Fruit fly (Drosophila melanogaster) whole organism, embryonic: Measurements from ENCODE around the gene CG13309.
A peak's percentile ranks its signal among the peaks of the same experiment; 100 is the strongest.

Experiments
- Adf1 ChIP-seq: fragments of 200-800 bp; sonication (Bioruptor generic); IDR thresholded peaks from 2 replicates; pipeline ENCODE4 v1.3.6; 2022; ENCODE audit warnings: missing biosample characterization, missing genetic modification characterization
- Aef1 ChIP-seq: fragments of 200-800 bp; sonication (Bioruptor generic); IDR thresholded peaks from 3 replicates; pipeline ENCODE4 v1.3.6; 2022; ENCODE audit warnings: missing biosample characterization, missing genetic modification characterization
- BEAF-32 ChIP-seq: fragments of 200-800 bp; sonication (Bioruptor generic); optimal IDR thresholded peaks from 3 replicates; lab custom pipeline; 2017; ENCODE audit warnings: missing biosample characterization, missing genetic modification characterization, mild to moderate bottlenecking, moderate library complexity, missing genetic modification reagents
- CG11398 ChIP-seq: fragments of 200-800 bp; sonication (Bioruptor generic); optimal IDR thresholded peaks from 2 replicates; lab custom pipeline; 2016; ENCODE audit warnings: missing biosample characterization, missing genetic modification characterization
- CG11560 ChIP-seq: fragments of 200-800 bp; sonication (Bioruptor generic); IDR thresholded peaks from 3 replicates; pipeline ENCODE4 v1.3.6; 2022; ENCODE audit warnings: missing biosample characterization, missing genetic modification characterization
- CG11723 ChIP-seq: fragments of 200-800 bp; sonication (Bioruptor generic); optimal IDR thresholded peaks from 2 replicates; lab custom pipeline; 2017; ENCODE audit warnings: missing biosample characterization, mild to moderate bottlenecking, missing genetic modification characterization
- CG15514 ChIP-seq: fragments of 200-800 bp; sonication (Bioruptor generic); optimal IDR thresholded peaks from 3 replicates; lab custom pipeline; 2017; ENCODE audit warnings: missing biosample characterization, missing genetic modification characterization, mild to moderate bottlenecking, moderate library complexity, missing genetic modification reagents
- CG1647 ChIP-seq: fragments of 200-800 bp; sonication (Bioruptor generic); optimal IDR thresholded peaks from 3 replicates; lab custom pipeline; 2016; ENCODE audit warnings: missing biosample characterization, missing genetic modification characterization
- CG18599 ChIP-seq: fragments of 200-800 bp; sonication (Bioruptor generic); optimal IDR thresholded peaks from 3 replicates; lab custom pipeline; 2017; ENCODE audit warnings: missing biosample characterization, missing genetic modification characterization, mild to moderate bottlenecking, moderate library complexity, missing genetic modification reagents
- CG2202 ChIP-seq: fragments of 200-800 bp; sonication (Bioruptor generic); optimal IDR thresholded peaks from 2 replicates; lab custom pipeline; 2018; ENCODE audit warnings: missing biosample characterization, mild to moderate bottlenecking, missing genetic modification characterization
- CG42726 ChIP-seq: fragments of 200-800 bp; sonication (Bioruptor generic); IDR thresholded peaks from 2 replicates; pipeline ENCODE4 v1.3.6; 2022; ENCODE audit warnings: missing biosample characterization, missing genetic modification characterization; ENCODE audit not compliant: partially characterized antibody
- CG4282 ChIP-seq: fragments of 200-800 bp; sonication (Bioruptor generic); optimal IDR thresholded peaks from 2 replicates; lab custom pipeline; 2016; ENCODE audit warnings: missing biosample characterization, missing genetic modification characterization
- CG43689 ChIP-seq: fragments of 200-800 bp; sonication (Bioruptor generic); IDR thresholded peaks from 2 replicates; pipeline ENCODE4 v1.3.6; 2022; ENCODE audit warnings: missing biosample characterization, missing genetic modification characterization
- CG4424 ChIP-seq: fragments of 200-800 bp; sonication (Bioruptor generic); optimal IDR thresholded peaks from 3 replicates; lab custom pipeline; 2016; ENCODE audit warnings: missing biosample characterization, missing genetic modification characterization
- CG6272 ChIP-seq: fragments of 200-800 bp; sonication (Bioruptor generic); IDR thresholded peaks from 2 replicates; pipeline ENCODE4 v1.3.6; 2022; ENCODE audit warnings: missing biosample characterization, missing genetic modification characterization
- CG7928 ChIP-seq: fragments of 200-800 bp; sonication (Bioruptor generic); optimal IDR thresholded peaks from 2 replicates; lab custom pipeline; 2017; ENCODE audit warnings: missing biosample characterization, mild to moderate bottlenecking, missing genetic modification characterization
- CG7987 ChIP-seq: fragments of 200-800 bp; sonication (Bioruptor generic); optimal IDR thresholded peaks from 2 replicates; lab custom pipeline; 2018; ENCODE audit warnings: missing biosample characterization, mild to moderate bottlenecking, missing genetic modification characterization, moderate library complexity
- D19A ChIP-seq: fragments of 200-800 bp; optimal IDR thresholded peaks from 3 replicates; lab custom pipeline; 2019; ENCODE audit warnings: missing biosample characterization, mild to moderate bottlenecking, missing genetic modification characterization, moderate library complexity
- Dbx ChIP-seq: fragments of 200-800 bp; sonication (Bioruptor generic); IDR thresholded peaks from 3 replicates; pipeline ENCODE4 v1.3.6; 2022; ENCODE audit warnings: missing biosample characterization, missing genetic modification characterization
- E2f1 ChIP-seq: fragments of 200-800 bp; sonication (Bioruptor generic); IDR thresholded peaks from 2 replicates; pipeline ENCODE4 v1.3.6; 2022; ENCODE audit warnings: missing biosample characterization, missing genetic modification characterization
- Elba2 ChIP-seq: fragments of 200-800 bp; sonication (Bioruptor generic); optimal IDR thresholded peaks from 3 replicates; lab custom pipeline; 2016; ENCODE audit warnings: missing biosample characterization, missing genetic modification characterization
- HLH4C ChIP-seq: fragments of 200-800 bp; sonication (Bioruptor generic); IDR thresholded peaks from 3 replicates; pipeline ENCODE4 v1.3.6; 2022; ENCODE audit warnings: missing biosample characterization, missing genetic modification characterization; ENCODE audit not compliant: partially characterized antibody
- Hr78 ChIP-seq, 2 experiments: fragments of 200-800 bp in 1 of 2; fragments of >200 bp in 1 of 2; sonication (Bioruptor generic) in 1 of 2; optimal IDR thresholded peaks; 2 replicates each; lab custom pipeline; 2017 to 2019; ENCODE audit warnings: missing biosample characterization in 2 of 2, missing genetic modification characterization in 2 of 2, mild to moderate bottlenecking in 1 of 2, moderate library complexity in 1 of 2
- Hsf ChIP-seq: fragments of 200-800 bp; sonication (Bioruptor generic); optimal IDR thresholded peaks from 3 replicates; lab custom pipeline; 2016; ENCODE audit warnings: missing biosample characterization, missing genetic modification characterization
- Jarid2 ChIP-seq: fragments of 200-800 bp; sonication (Bioruptor generic); optimal IDR thresholded peaks from 3 replicates; lab custom pipeline; 2017; ENCODE audit warnings: mild to moderate bottlenecking, missing biosample characterization, missing genetic modification reagents, missing genetic modification characterization
- Kr ChIP-seq: fragments of 200-800 bp; sonication (Bioruptor generic); optimal IDR thresholded peaks from 2 replicates; lab custom pipeline; 2017; ENCODE audit warnings: missing biosample characterization, mild to moderate bottlenecking, missing genetic modification characterization
- NK7.1 ChIP-seq: fragments of 200-800 bp; sonication (Bioruptor generic); optimal IDR thresholded peaks from 3 replicates; lab custom pipeline; 2016; ENCODE audit warnings: missing biosample characterization, missing genetic modification characterization
- NfI ChIP-seq: fragments of 200-800 bp; sonication (Bioruptor generic); optimal IDR thresholded peaks from 3 replicates; lab custom pipeline; 2018; ENCODE audit warnings: missing biosample characterization, mild to moderate bottlenecking, missing genetic modification characterization, moderate library complexity
- Ptx1 ChIP-seq: fragments of 200-800 bp; sonication (Bioruptor generic); IDR thresholded peaks from 2 replicates; pipeline ENCODE4 v1.3.6; 2022; ENCODE audit warnings: missing biosample characterization, missing genetic modification characterization
- Sin3A ChIP-seq: fragments of >200 bp; optimal IDR thresholded peaks from 2 replicates; lab custom pipeline; 2018
- Sry-δ ChIP-seq: fragments of 200-800 bp; sonication (Bioruptor generic); optimal IDR thresholded peaks from 2 replicates; lab custom pipeline; 2016; ENCODE audit warnings: missing biosample characterization, missing genetic modification characterization
- Stat92E ChIP-seq, 3 experiments: fragments of >200 bp in 2 of 3; fragments of 200-800 bp in 1 of 3; sonication (Bioruptor generic) in 1 of 3; optimal IDR thresholded peaks; 2 replicates each; lab custom pipeline; 2017 to 2019; ENCODE audit warnings: missing biosample characterization in 3 of 3, missing genetic modification characterization in 3 of 3, mild to moderate bottlenecking in 1 of 3, moderate library complexity in 1 of 3
- Tbp ChIP-seq: fragments of >200 bp; optimal IDR thresholded peaks from 2 replicates; lab custom pipeline; 2018; ENCODE audit warnings: missing biosample characterization, missing genetic modification characterization
- crol ChIP-seq: fragments of 200-800 bp; sonication (Bioruptor generic); IDR thresholded peaks from 2 replicates; pipeline ENCODE4 v1.3.6; 2022; ENCODE audit warnings: missing biosample characterization, missing genetic modification characterization
- cwo ChIP-seq: fragments of 200-800 bp; sonication (Bioruptor generic); optimal IDR thresholded peaks from 3 replicates; lab custom pipeline; 2017; ENCODE audit warnings: missing biosample characterization, missing genetic modification characterization, mild to moderate bottlenecking, moderate library complexity, missing genetic modification reagents
- da ChIP-seq: fragments of 200-800 bp; sonication (Bioruptor generic); optimal IDR thresholded peaks from 2 replicates; lab custom pipeline; 2016; ENCODE audit warnings: missing biosample characterization, missing genetic modification characterization
- fd102C ChIP-seq: fragments of 200-800 bp; sonication (Bioruptor generic); optimal IDR thresholded peaks from 2 replicates; lab custom pipeline; 2018; ENCODE audit warnings: missing biosample characterization, mild to moderate bottlenecking, missing genetic modification characterization, moderate library complexity
- gce ChIP-seq: fragments of 200-800 bp; sonication (Bioruptor generic); IDR thresholded peaks from 3 replicates; pipeline ENCODE4 v1.3.6; 2022; ENCODE audit warnings: missing biosample characterization, missing genetic modification characterization
- klu ChIP-seq: fragments of 200-800 bp; sonication (Bioruptor generic); IDR thresholded peaks from 2 replicates; pipeline ENCODE4 v1.3.6; 2022; ENCODE audit warnings: missing biosample characterization, missing genetic modification characterization
- lola ChIP-seq, 3 experiments: fragments of >200 bp in 2 of 3; fragments of 200-800 bp in 1 of 3; sonication (Bioruptor generic) in 1 of 3; optimal IDR thresholded peaks; 2 replicates each; lab custom pipeline; 2017 to 2019; ENCODE audit warnings: missing biosample characterization in 3 of 3, missing genetic modification characterization in 3 of 3, mild to moderate bottlenecking in 1 of 3, moderate library complexity in 1 of 3
- nerfin-2 ChIP-seq: fragments of 200-800 bp; sonication (Bioruptor generic); IDR thresholded peaks from 2 replicates; pipeline ENCODE4 v1.3.6; 2022; ENCODE audit warnings: missing biosample characterization, missing genetic modification characterization; ENCODE audit not compliant: partially characterized antibody
- odd ChIP-seq: fragments of 200-800 bp; sonication (Bioruptor generic); optimal IDR thresholded peaks from 2 replicates; lab custom pipeline; 2017; ENCODE audit warnings: missing biosample characterization, mild to moderate bottlenecking, missing genetic modification characterization
- pfk ChIP-seq: fragments of 200-800 bp; sonication (Bioruptor generic); optimal IDR thresholded peaks from 2 replicates; lab custom pipeline; 2018; ENCODE audit warnings: missing biosample characterization, mild to moderate bottlenecking, missing genetic modification characterization, moderate library complexity
- pnt ChIP-seq: fragments of 200-800 bp; sonication (Bioruptor generic); optimal IDR thresholded peaks from 3 replicates; lab custom pipeline; 2016; ENCODE audit warnings: missing biosample characterization, missing genetic modification characterization
- psq ChIP-seq: fragments of 200-800 bp; sonication (Bioruptor generic); optimal IDR thresholded peaks from 2 replicates; lab custom pipeline; 2017; ENCODE audit warnings: missing biosample characterization, missing genetic modification characterization
- salm ChIP-seq: fragments of 200-800 bp; sonication (Bioruptor generic); optimal IDR thresholded peaks from 2 replicates; lab custom pipeline; 2018; ENCODE audit warnings: missing biosample characterization, mild to moderate bottlenecking, missing genetic modification characterization
- tna ChIP-seq: fragments of 200-800 bp; sonication (Bioruptor generic); IDR thresholded peaks from 2 replicates; pipeline ENCODE4 v1.3.6; 2022; ENCODE audit warnings: missing biosample characterization, missing genetic modification characterization; ENCODE audit not compliant: partially characterized antibody
- tx ChIP-seq: fragments of 200-800 bp; sonication (Bioruptor generic); optimal IDR thresholded peaks from 2 replicates; lab custom pipeline; 2016; ENCODE audit warnings: missing biosample characterization, missing genetic modification characterization
- vnd ChIP-seq: fragments of 200-800 bp; sonication (Bioruptor generic); IDR thresholded peaks from 3 replicates; pipeline ENCODE4 v1.3.6; 2022; ENCODE audit warnings: missing biosample characterization, missing genetic modification characterization; ENCODE audit not compliant: partially characterized antibody

The CG13309 gene

DNA sequence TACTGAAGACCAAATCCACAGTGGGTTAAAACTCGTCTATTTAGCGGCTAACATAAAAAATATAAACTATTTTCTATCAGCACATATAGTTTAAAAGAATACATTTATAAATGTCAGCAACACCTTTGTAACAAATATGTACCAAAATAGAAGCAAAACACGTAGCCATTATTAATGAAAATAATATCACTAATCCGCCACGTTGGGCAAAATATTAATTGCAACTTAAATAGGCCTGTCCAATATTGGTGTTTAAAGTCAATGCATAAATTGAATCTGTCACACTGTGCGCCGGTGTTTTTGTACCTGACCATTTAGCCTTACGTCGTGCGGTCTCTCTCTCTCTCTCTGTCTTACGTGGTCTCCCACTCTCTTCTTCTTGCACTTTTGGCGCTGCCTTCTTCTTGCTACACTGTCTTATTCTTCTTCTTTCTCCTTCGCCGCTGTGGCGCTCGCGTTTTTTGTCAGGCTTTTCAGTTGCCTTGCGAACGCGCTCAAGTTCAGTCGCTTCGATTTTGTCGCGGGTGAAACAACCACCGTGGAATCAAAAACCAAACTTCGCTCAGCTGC, 44.1 kb upstream of the CG13309 start (continued):
- TF ChIP-seq CG7928 (GFP tag; lab: Kevin White, UChicago), result peak; percentile 77
- TF ChIP-seq CG18599 (GFP tag; lab: Kevin White, UChicago), result peak; percentile 98
- TF ChIP-seq tna (GFP tag; lab: Robert Waterston, UW), result no peak; the same call in 1 of the 2 replicates
- peak; percentile 31 for TF ChIP-seq BEAF-32 (GFP tag; lab: Kevin White, UChicago)
- peak; percentile 97 for TF ChIP-seq klu (GFP tag; lab: Robert Waterston, UW)
- peak; percentile 97 for TF ChIP-seq Jarid2 (GFP tag; lab: Kevin White, UChicago)
- peak; percentile 97 for TF ChIP-seq E2f1 (GFP tag; lab: Robert Waterston, UW)
- TF ChIP-seq gce, result peak; percentile 95
- peak; percentile 95 for TF ChIP-seq CG43689 (GFP tag; lab: Robert Waterston, UW)
- TF ChIP-seq NK7.1 (GFP tag; lab: Kevin White, UChicago), result peak; percentile 91
- TF ChIP-seq salm, result peak; percentile 97
- TF ChIP-seq fd102C (GFP tag; lab: Kevin White, UChicago), result peak; percentile 86
- peak; percentile 97 for TF ChIP-seq CG2202 (tag; lab: Kevin White, UChicago)
- TF ChIP-seq pfk (GFP tag; lab: Kevin White, UChicago), result no peak
- no peak for TF ChIP-seq Sin3A
- peak; percentile 87 for TF ChIP-seq CG7987 (GFP tag; lab: Kevin White, UChicago)
- peak; percentile 65 for TF ChIP-seq Sry-δ (GFP tag; lab: Kevin White, UChicago)
- peak; percentile 95 for TF ChIP-seq CG11398 (GFP tag; lab: Kevin White, UChicago)
- peak; percentile 68 for TF ChIP-seq crol (GFP tag; lab: Robert Waterston, UW)
- TF ChIP-seq Aef1 (GFP tag; lab: Robert Waterston, UW), result peak; percentile 98
- peak; percentile 99 for TF ChIP-seq Hsf (GFP tag; lab: Kevin White, UChicago)
- peak; percentile 74 for TF ChIP-seq Kr (GFP tag; lab: Kevin White, UChicago)
- TF ChIP-seq CG1647 (GFP tag; lab: Kevin White, UChicago), result peak; percentile 92
- TF ChIP-seq CG11560 (tag; lab: Robert Waterston, UW), result peak; percentile 92
- TF ChIP-seq Adf1 (GFP tag; lab: Robert Waterston, UW), result peak; percentile 82
- peak; percentile 74 for TF ChIP-seq Elba2 (GFP tag; lab: Kevin White, UChicago)
- TF ChIP-seq Ptx1 (GFP tag; lab: Robert Waterston, UW), result peak; percentile 98
- peak; percentile 63 for TF ChIP-seq nerfin-2 (GFP tag; lab: Robert Waterston, UW)
- peak; percentile 97 for TF ChIP-seq Dbx (GFP tag; lab: Robert Waterston, UW)
- peak; percentile 97 for TF ChIP-seq CG4424
- peak; percentile 97 for TF ChIP-seq pnt (GFP tag; lab: Kevin White, UChicago)
- peak; percentile 75 for TF ChIP-seq vnd
- peak; percentile 98 for TF ChIP-seq odd (GFP tag; lab: Kevin White, UChicago)
- TF ChIP-seq da (GFP tag; lab: Kevin White, UChicago), result peak; percentile 96
- TF ChIP-seq lola (GFP tag; optimal IDR thresholded peaks at IDR 0.05; lab: Kevin White, UChicago), result peak in 1 of 3 experiments; percentile 99
- peak; percentile 94 for TF ChIP-seq cwo (GFP tag; lab: Kevin White, UChicago)
- TF ChIP-seq tx (GFP tag; lab: Kevin White, UChicago), result peak; percentile 97
- peak in 1 of 3 experiments; percentile 93 for TF ChIP-seq Stat92E (GFP tag; optimal IDR thresholded peaks at IDR 0.05; lab: Kevin White, UChicago)
- TF ChIP-seq D19A, result peak; percentile 91
- no peak for TF ChIP-seq Tbp (GFP tag; lab: Kevin White, UChicago)
- TF ChIP-seq CG4282, result peak; percentile 97
- TF ChIP-seq CG6272 (GFP tag; lab: Robert Waterston, UW), result peak; percentile 96
- peak; percentile 99 for TF ChIP-seq NfI
- TF ChIP-seq Hr78 (GFP tag; optimal IDR thresholded peaks at IDR 0.05; lab: Kevin White, UChicago), result peak in 1 of 2 experiments; percentile 68
- peak; percentile 98 for TF ChIP-seq CG11723 (GFP tag; lab: Kevin White, UChicago)
- TF ChIP-seq CG42726, result peak; percentile 39; the same call in 1 of the 2 replicates
- peak; percentile 87 for TF ChIP-seq CG15514 (GFP tag; lab: Kevin White, UChicago)
- TF ChIP-seq HLH4C (GFP tag; lab: Robert Waterston, UW), result no peak; the same call in 2 of the 3 replicates
- peak; percentile 83 for TF ChIP-seq psq (GFP tag; lab: Kevin White, UChicago)
